Worm (Caenorhabditis elegans) whole organism, early embryonic: Measurements from ENCODE around the gene D2062.4.
"Not testable (repeated sequence)": the region's sequence is repeated elsewhere in the genome, so short reads cannot be mapped to it uniquely, and the experiment has no call there.

Experiments
- aly-1 ChIP-seq: sonication (generic microtip); optimal IDR thresholded peaks from 2 replicates; lab custom pipeline; 2016; ENCODE audit warnings: missing genetic modification characterization, missing compliant biosample characterization
- hnd-1 ChIP-seq: sonication (generic microtip); optimal IDR thresholded peaks from 2 replicates; lab custom pipeline; 2016; ENCODE audit warnings: missing genetic modification characterization, missing compliant biosample characterization

DNA sequence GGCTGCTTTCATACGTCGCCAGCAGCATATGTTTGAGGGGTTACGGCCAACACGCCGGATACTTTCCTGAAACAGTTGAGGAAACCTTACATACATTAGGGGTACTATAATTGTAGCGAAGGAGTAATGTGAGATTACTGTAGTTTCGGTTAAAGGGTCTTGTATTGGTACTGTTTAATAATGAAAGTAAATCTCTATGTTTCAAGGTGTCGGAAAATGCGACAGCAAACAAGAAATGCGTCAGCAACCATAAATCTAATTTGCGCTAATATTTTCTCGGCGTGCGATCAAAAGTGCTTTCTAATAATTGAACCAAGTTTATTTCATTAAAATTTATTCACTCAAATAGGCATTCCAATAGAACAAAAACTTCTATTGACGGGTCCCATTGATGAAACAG lies 49.1 kb downstream of the D2062.4 start, which contains the start of gene sri-57:
- not testable (repeated sequence) for TF ChIP-seq hnd-1, aly-1 (tag; lab: Kevin White, UChicago)
